Fruit fly (Drosophila melanogaster): ENCODE measurements around the gene CG10710.
A peak's percentile ranks its signal among the peaks of the same experiment; 100 is the strongest.

Gene CG10710

dm6 chr3L:13477453-13478184, 41.8 kb downstream of the CG10710 start, which contains the start of gene stv (continued):
- no peak for TF ChIP-seq CG4318 (GFP tag; optimal IDR thresholded peaks at IDR 0.05)
- no peak for TF ChIP-seq CG15336 (GFP tag; IDR thresholded peaks at IDR 0.05)
- no peak for TF ChIP-seq salr (GFP tag; optimal IDR thresholded peaks at IDR 0.05)
- TF ChIP-seq CG6163 (GFP tag; IDR thresholded peaks at IDR 0.05) = peak; percentile 50; the same call in 1 of the 3 replicates
- no peak for TF ChIP-seq fkh (GFP tag; optimal IDR thresholded peaks at IDR 0.05)
- TF ChIP-seq CG11902 (GFP tag; optimal IDR thresholded peaks at IDR 0.05) = no peak
- TF ChIP-seq CG31627 (GFP tag; optimal IDR thresholded peaks at IDR 0.05) = no peak
- TF ChIP-seq Sox14 (GFP tag; optimal IDR thresholded peaks at IDR 0.05) = no peak
- TF ChIP-seq Smox (GFP tag; optimal IDR thresholded peaks at IDR 0.05) = no peak

dm6 chr3L:13476566-13477452, 42.6 kb downstream of the CG10710 start:
- TF ChIP-seq Smox (GFP tag; optimal IDR thresholded peaks at IDR 0.05) = peak; percentile 86
- peak; percentile 90 for TF ChIP-seq Met (GFP tag; optimal IDR thresholded peaks at IDR 0.05)
- peak; percentile 77 to 98 for TF ChIP-seq salr (GFP tag; optimal IDR thresholded peaks at IDR 0.05)
- peak; percentile 97 for TF ChIP-seq CG6276 (GFP tag; optimal IDR thresholded peaks at IDR 0.05)
- peak; percentile 93 for TF ChIP-seq CG3919 (GFP tag; optimal IDR thresholded peaks at IDR 0.05)
- peak; percentile 97 for TF ChIP-seq CG15336 (GFP tag; IDR thresholded peaks at IDR 0.05)
- TF ChIP-seq CG31627 (GFP tag; optimal IDR thresholded peaks at IDR 0.05) = peak; percentile 76
- peak; percentile 90 for TF ChIP-seq CG6808 (GFP tag; optimal IDR thresholded peaks at IDR 0.05)
- peak; percentile 76 for TF ChIP-seq Sox102F (GFP tag; optimal IDR thresholded peaks at IDR 0.05)
- TF ChIP-seq CG10631 (GFP tag; optimal IDR thresholded peaks at IDR 0.05) = peak; percentile 93
- TF ChIP-seq dac (GFP tag; optimal IDR thresholded peaks at IDR 0.05) = peak; percentile 88
- TF ChIP-seq fd85E (GFP tag; optimal IDR thresholded peaks at IDR 0.05) = peak; percentile 48
- peak; percentile 95 for TF ChIP-seq OdsH (GFP tag; optimal IDR thresholded peaks at IDR 0.05)
- peak; percentile 98 for TF ChIP-seq CG32006 (GFP tag; optimal IDR thresholded peaks at IDR 0.05)
- TF ChIP-seq CG9139 (GFP tag; optimal IDR thresholded peaks at IDR 0.05) = peak; percentile 55
- peak; percentile 75 for TF ChIP-seq fkh (GFP tag; optimal IDR thresholded peaks at IDR 0.05)
- peak; percentile 83 for TF ChIP-seq cyc (GFP tag; optimal IDR thresholded peaks at IDR 0.05)
- TF ChIP-seq CG7368 (GFP tag; optimal IDR thresholded peaks at IDR 0.05) = peak; percentile 76
- TF ChIP-seq Sox14 (GFP tag; optimal IDR thresholded peaks at IDR 0.05) = peak; percentile 89
- TF ChIP-seq Ets21C (GFP tag; optimal IDR thresholded peaks at IDR 0.05) = peak; percentile 69
- TF ChIP-seq spab (GFP tag; optimal IDR thresholded peaks at IDR 0.05) = peak; percentile 93
- peak; percentile 63 for TF ChIP-seq Eip93F (GFP tag; optimal IDR thresholded peaks at IDR 0.05)
- TF ChIP-seq vri (GFP tag; optimal IDR thresholded peaks at IDR 0.05) = peak; percentile 62
- peak; percentile 93 for TF ChIP-seq fd59A (GFP tag; optimal IDR thresholded peaks at IDR 0.05)
- peak; percentile 94 for TF ChIP-seq Hr4 (GFP tag; optimal IDR thresholded peaks at IDR 0.05)
- TF ChIP-seq Lpt (GFP tag; optimal IDR thresholded peaks at IDR 0.05) = peak; percentile 96
- no peak for TF ChIP-seq Hr38 (GFP tag; optimal IDR thresholded peaks at IDR 0.05)
- peak; percentile 92 for TF ChIP-seq CG3032 (tag; optimal IDR thresholded peaks at IDR 0.05)
- TF ChIP-seq acj6 (GFP tag; optimal IDR thresholded peaks at IDR 0.05) = peak; percentile 95
- TF ChIP-seq CG11902 (GFP tag; optimal IDR thresholded peaks at IDR 0.05) = peak; percentile 77
- TF ChIP-seq Eip75B (GFP tag; optimal IDR thresholded peaks at IDR 0.05) = peak; percentile 91
- TF ChIP-seq topi (GFP tag; optimal IDR thresholded peaks at IDR 0.05) = peak; percentile 91
- TF ChIP-seq Ets96B (tag; optimal IDR thresholded peaks at IDR 0.05) = peak; percentile 90
- TF ChIP-seq lz (GFP tag; optimal IDR thresholded peaks at IDR 0.05) = peak; percentile 81
- TF ChIP-seq pdm3 (GFP tag; optimal IDR thresholded peaks at IDR 0.05) = peak; percentile 91
- peak; percentile 95 for TF ChIP-seq esn (GFP tag; optimal IDR thresholded peaks at IDR 0.05)
- TF ChIP-seq CG8319 (GFP tag; optimal IDR thresholded peaks at IDR 0.05) = peak; percentile 84
- TF ChIP-seq CG1621 (tag; optimal IDR thresholded peaks at IDR 0.05) = peak; percentile 84
- peak; percentile 94 for TF ChIP-seq CG4318 (GFP tag; optimal IDR thresholded peaks at IDR 0.05)
- peak; percentile 90 for TF ChIP-seq ss (GFP tag; optimal IDR thresholded peaks at IDR 0.05)
- TF ChIP-seq CG8632 (GFP tag; optimal IDR thresholded peaks at IDR 0.05) = peak; percentile 90
- TF ChIP-seq Eip78C (GFP tag) = peak; percentile 99
- peak; percentile 93 for TF ChIP-seq svp (GFP tag)
- TF ChIP-seq CG11294 (GFP tag; IDR thresholded peaks at IDR 0.05) = peak; percentile 89
- peak; percentile 92 for TF ChIP-seq CG6163 (GFP tag; IDR thresholded peaks at IDR 0.05)

Data from whole organism, prepupa.